Worm (Caenorhabditis elegans) whole organism, young adult: Measurements from ENCODE around the gene R151.8.

Source experiments
- F57A8.1 ChIP-seq: fragments of 200-800 bp; sonication (Bioruptor generic); optimal IDR thresholded peaks from 2 replicates; lab custom pipeline; 2018; ENCODE audit warnings: mild to moderate bottlenecking, missing genetic modification characterization, moderate library complexity, missing compliant biosample characterization
- K11D2.4 ChIP-seq: fragments of 200-800 bp; sonication (Bioruptor generic); IDR thresholded peaks from 2 replicates; pipeline ENCODE4 v1.3.6; 2022; ENCODE audit warnings: missing genetic modification reagents, missing genetic modification characterization, missing compliant biosample characterization
- bed-1 ChIP-seq: fragments of 200-800 bp; sonication (Bioruptor generic); IDR thresholded peaks from 2 replicates; pipeline ENCODE4 v1.3.6; 2022; ENCODE audit warnings: missing genetic modification reagents, missing genetic modification characterization, missing compliant biosample characterization
- chd-7 ChIP-seq: sonication (generic microtip); optimal IDR thresholded peaks from 2 replicates; lab custom pipeline; 2016; ENCODE audit warnings: mild to moderate bottlenecking, missing genetic modification characterization, moderate library complexity, missing compliant biosample characterization
- efl-1 ChIP-seq: fragments of 150-350 bp; optimal IDR thresholded peaks from 2 replicates; lab custom pipeline; 2014; ENCODE audit warnings: missing biosample characterization, missing genetic modification reagents, missing genetic modification characterization
- egl-44 ChIP-seq: fragments of 200-800 bp; sonication (Bioruptor generic); IDR thresholded peaks from 2 replicates; pipeline ENCODE4 v1.3.6; 2022; ENCODE audit warnings: missing genetic modification reagents, missing genetic modification characterization, missing compliant biosample characterization
- hlh-12 ChIP-seq: sonication (generic microtip); optimal IDR thresholded peaks from 2 replicates; lab custom pipeline; 2016; ENCODE audit warnings: missing genetic modification characterization, missing compliant biosample characterization
- hmg-1.2 ChIP-seq: fragments of 200-800 bp; sonication (Bioruptor generic); IDR thresholded peaks from 2 replicates; pipeline ENCODE4 v1.3.6; 2022; ENCODE audit warnings: missing genetic modification reagents, missing genetic modification characterization, missing compliant biosample characterization
- lin-54 ChIP-seq: fragments of 200-800 bp; sonication (Bioruptor generic); optimal IDR thresholded peaks from 2 replicates; lab custom pipeline; 2018; ENCODE audit warnings: mild to moderate bottlenecking, missing genetic modification characterization, missing compliant biosample characterization
- rcor-1 ChIP-seq: fragments of 200-800 bp; sonication (Bioruptor generic); IDR thresholded peaks from 2 replicates; pipeline ENCODE4 v1.3.6; 2022; ENCODE audit warnings: missing genetic modification reagents, missing genetic modification characterization, missing compliant biosample characterization
- sdz-38 ChIP-seq: sonication (generic microtip); optimal IDR thresholded peaks from 2 replicates; lab custom pipeline; 2016; ENCODE audit warnings: missing genotype, missing genetic modification characterization, missing compliant biosample characterization
- snpc-1.1 ChIP-seq: sonication (generic microtip); optimal IDR thresholded peaks from 2 replicates; lab custom pipeline; 2017; ENCODE audit warnings: missing genetic modification characterization, mild to moderate bottlenecking, missing compliant biosample characterization, antibody characterized with exemption, moderate library complexity, missing genotype, missing genetic modification reagents; ENCODE audit not compliant: insufficient read depth

- TF ChIP-seq egl-44, result no peak
- no peak for TF ChIP-seq lin-54 (GFP tag; lab: Kevin White, UChicago)
- no peak for TF ChIP-seq hlh-12 (tag; lab: Kevin White, UChicago)
- no peak for TF ChIP-seq snpc-1.1 (tag; lab: Kevin White, UChicago)
- TF ChIP-seq hmg-1.2, result no peak
- TF ChIP-seq efl-1 (GFP tag; lab: Kevin White, UChicago), result no peak
- TF ChIP-seq F57A8.1 (GFP tag; lab: Kevin White, UChicago), result no peak
- TF ChIP-seq K11D2.4 (GFP tag; lab: Robert Waterston, UW), result no peak
- no peak for TF ChIP-seq rcor-1 (GFP tag; lab: Robert Waterston, UW)
- no peak for TF ChIP-seq bed-1 (GFP tag; lab: Robert Waterston, UW)
- no peak for TF ChIP-seq chd-7
- TF ChIP-seq sdz-38, result no peak
Observed at ce11 chrIII:7246389-7246788, 16.8 kb upstream of the R151.8 start.
